Fruit fly (Drosophila melanogaster) whole organism, wandering third instar larva: ENCODE measurements around the gene CG31300.

Experiments
- OdsH ChIP-seq: fragments of 200-800 bp; sonication (Bioruptor generic); optimal IDR thresholded peaks from 2 replicates; lab custom pipeline; 2016; ENCODE audit warnings: missing biosample characterization, mild to moderate bottlenecking, missing genetic modification characterization
- Rel ChIP-seq, 2 experiments: fragments of 200-800 bp; sonication (Bioruptor generic) in 1 of 2; optimal IDR thresholded peaks; 2 replicates in 1 of 2; 3 replicates in 1 of 2; lab custom pipeline; 2016 to 2019; ENCODE audit warnings: mild to moderate bottlenecking in 2 of 2, missing biosample characterization in 2 of 2, missing genetic modification characterization in 2 of 2, moderate library complexity in 1 of 2
- fru ChIP-seq: fragments of 200-800 bp; sonication (Bioruptor generic); optimal IDR thresholded peaks from 3 replicates; lab custom pipeline; 2016; ENCODE audit warnings: missing biosample characterization, mild to moderate bottlenecking, missing genetic modification characterization
- h ChIP-seq: fragments of 200-800 bp; sonication (Bioruptor generic); optimal IDR thresholded peaks from 3 replicates; lab custom pipeline; 2016; ENCODE audit warnings: missing biosample characterization, mild to moderate bottlenecking, missing genetic modification characterization
- lola ChIP-seq: fragments of >200 bp; optimal IDR thresholded peaks from 2 replicates; lab custom pipeline; 2017; ENCODE audit warnings: missing biosample characterization, missing genetic modification characterization
- pan ChIP-seq: fragments of >200 bp; optimal IDR thresholded peaks from 2 replicates; lab custom pipeline; 2017
- sv ChIP-seq: fragments of 200-800 bp; sonication (Bioruptor generic); optimal IDR thresholded peaks from 3 replicates; lab custom pipeline; 2016; ENCODE audit warnings: missing biosample characterization, missing genetic modification characterization

- no peak for TF ChIP-seq pan
- TF ChIP-seq lola, result no peak
- no peak for TF ChIP-seq Rel (GFP tag; optimal IDR thresholded peaks at IDR 0.05; lab: Kevin White, UChicago)
- peak; percentile 84 for TF ChIP-seq Rel (tag; optimal IDR thresholded peaks at IDR 0.05; lab: Kevin White, UChicago)
- TF ChIP-seq OdsH, result no peak
- TF ChIP-seq sv (GFP tag; lab: Kevin White, UChicago), result no peak
- TF ChIP-seq fru, result peak; percentile 39
- peak; percentile 93 for TF ChIP-seq h (GFP tag; lab: Kevin White, UChicago)
These were observed 12.1 kb downstream of the CG31300 start, which contains the start of gene CG31102 for dm6 chr3R:25295320-25296020.
